Fruit fly (Drosophila melanogaster) whole organism, prepupa: ENCODE data around the gene Delta.
A peak's percentile ranks its signal among the peaks of the same experiment; 100 is the strongest.

ENCODE experiments used
- Blimp-1 ChIP-seq: fragments of 200-800 bp; sonication (Bioruptor generic); optimal IDR thresholded peaks from 3 replicates; lab custom pipeline; 2017; ENCODE audit warnings: missing biosample characterization, missing genetic modification characterization, mild to moderate bottlenecking, moderate library complexity, missing genetic modification reagents
- CG10669 ChIP-seq: fragments of 200-800 bp; sonication (Bioruptor generic); optimal IDR thresholded peaks from 3 replicates; lab custom pipeline; 2018; ENCODE audit warnings: missing biosample characterization, mild to moderate bottlenecking, missing genetic modification characterization, moderate library complexity
- CG11762 ChIP-seq: fragments of 200-800 bp; sonication (Bioruptor generic); optimal IDR thresholded peaks from 3 replicates; lab custom pipeline; 2016; ENCODE audit warnings: missing biosample characterization, missing genetic modification characterization; ENCODE audit not compliant: insufficient read depth
- CG15336 ChIP-seq: fragments of 200-800 bp; sonication (Bioruptor generic); IDR thresholded peaks from 2 replicates; pipeline ENCODE4 v1.3.6; 2022; ENCODE audit warnings: missing biosample characterization, missing genetic modification characterization
- CG1621 ChIP-seq: fragments of 200-800 bp; sonication (Bioruptor generic); optimal IDR thresholded peaks from 3 replicates; lab custom pipeline; 2018; ENCODE audit warnings: missing biosample characterization, mild to moderate bottlenecking, missing genetic modification characterization
- CG16779 ChIP-seq: fragments of 200-800 bp; sonication (Bioruptor generic); optimal IDR thresholded peaks from 3 replicates; lab custom pipeline; 2017; ENCODE audit warnings: missing biosample characterization, mild to moderate bottlenecking, missing genetic modification characterization
- CG3032 ChIP-seq: fragments of 200-800 bp; optimal IDR thresholded peaks from 2 replicates; lab custom pipeline; 2019; ENCODE audit warnings: missing biosample characterization, mild to moderate bottlenecking, missing genetic modification characterization, moderate library complexity
- CG32006 ChIP-seq: fragments of 200-800 bp; sonication (Bioruptor generic); optimal IDR thresholded peaks from 3 replicates; lab custom pipeline; 2017; ENCODE audit warnings: missing biosample characterization, mild to moderate bottlenecking, missing genetic modification characterization
- CG6276 ChIP-seq: fragments of 200-800 bp; sonication (Bioruptor generic); optimal IDR thresholded peaks from 2 replicates; lab custom pipeline; 2017; ENCODE audit warnings: missing biosample characterization, mild to moderate bottlenecking, missing genetic modification characterization
- CG6792 ChIP-seq: fragments of 200-800 bp; sonication (Bioruptor generic); optimal IDR thresholded peaks from 3 replicates; lab custom pipeline; 2016; ENCODE audit warnings: missing biosample characterization, missing genetic modification characterization
- CG6808 ChIP-seq: fragments of 200-800 bp; sonication (Bioruptor generic); optimal IDR thresholded peaks from 3 replicates; lab custom pipeline; 2017; ENCODE audit warnings: missing biosample characterization, missing genetic modification characterization, mild to moderate bottlenecking, moderate library complexity, missing genetic modification reagents
- CG6854 ChIP-seq: fragments of 200-800 bp; sonication (Bioruptor generic); optimal IDR thresholded peaks from 2 replicates; lab custom pipeline; 2017; ENCODE audit warnings: missing biosample characterization, mild to moderate bottlenecking, missing genetic modification characterization
- CG8119 ChIP-seq: fragments of 200-800 bp; sonication (Bioruptor generic); IDR thresholded peaks from 3 replicates; pipeline ENCODE4 v1.3.6; 2022; ENCODE audit warnings: missing biosample characterization, missing genetic modification characterization
- CG8319 ChIP-seq: fragments of 200-800 bp; sonication (Bioruptor generic); optimal IDR thresholded peaks from 3 replicates; lab custom pipeline; 2016; ENCODE audit warnings: missing biosample characterization, missing genetic modification characterization
- CG8632 ChIP-seq: fragments of 200-800 bp; sonication (Bioruptor generic); optimal IDR thresholded peaks from 3 replicates; lab custom pipeline; 2016; ENCODE audit warnings: missing biosample characterization, missing genetic modification characterization
- CG9139 ChIP-seq: fragments of 200-800 bp; sonication (Bioruptor generic); optimal IDR thresholded peaks from 3 replicates; lab custom pipeline; 2017; ENCODE audit warnings: missing biosample characterization, mild to moderate bottlenecking, missing genetic modification characterization
- Eip75B ChIP-seq: fragments of 200-800 bp; sonication (Bioruptor generic); optimal IDR thresholded peaks from 3 replicates; lab custom pipeline; 2016; ENCODE audit warnings: missing biosample characterization, missing genetic modification characterization
- Ets21C ChIP-seq: fragments of 200-800 bp; sonication (Bioruptor generic); optimal IDR thresholded peaks from 3 replicates; lab custom pipeline; 2016; ENCODE audit warnings: missing biosample characterization, missing genetic modification characterization
- Ets96B ChIP-seq: fragments of 200-800 bp; optimal IDR thresholded peaks from 2 replicates; lab custom pipeline; 2019; ENCODE audit warnings: missing biosample characterization, mild to moderate bottlenecking, missing genetic modification characterization, moderate library complexity
- Hr39 ChIP-seq: fragments of 200-800 bp; sonication (Bioruptor generic); optimal IDR thresholded peaks from 2 replicates; lab custom pipeline; 2016; ENCODE audit warnings: missing biosample characterization, missing genetic modification characterization
- Hr4 ChIP-seq: fragments of 200-800 bp; sonication (Bioruptor generic); optimal IDR thresholded peaks from 3 replicates; lab custom pipeline; 2016; ENCODE audit warnings: missing biosample characterization, missing genetic modification characterization
- Met ChIP-seq: fragments of 200-800 bp; sonication (Bioruptor generic); optimal IDR thresholded peaks from 3 replicates; lab custom pipeline; 2016; ENCODE audit warnings: missing biosample characterization, missing genetic modification characterization
- OdsH ChIP-seq: fragments of 200-800 bp; sonication (Bioruptor generic); optimal IDR thresholded peaks from 3 replicates; lab custom pipeline; 2016; ENCODE audit warnings: missing biosample characterization, missing genetic modification characterization
- Sox102F ChIP-seq: fragments of 200-800 bp; sonication (Bioruptor generic); optimal IDR thresholded peaks from 2 replicates; lab custom pipeline; 2016; ENCODE audit warnings: missing biosample characterization, mild to moderate bottlenecking, missing genetic modification characterization
- Sox15 ChIP-seq: fragments of 200-800 bp; sonication (Bioruptor generic); optimal IDR thresholded peaks from 3 replicates; lab custom pipeline; 2016; ENCODE audit warnings: missing biosample characterization, missing genetic modification characterization
- achi ChIP-seq: fragments of 200-800 bp; sonication (Bioruptor generic); optimal IDR thresholded peaks from 3 replicates; lab custom pipeline; 2016; ENCODE audit warnings: missing biosample characterization, missing genetic modification characterization
- dac ChIP-seq: fragments of 200-800 bp; sonication (Bioruptor generic); optimal IDR thresholded peaks from 2 replicates; lab custom pipeline; 2017; ENCODE audit warnings: missing biosample characterization, mild to moderate bottlenecking, missing genetic modification characterization
- dsx ChIP-seq: fragments of 200-800 bp; optimal IDR thresholded peaks from 3 replicates; lab custom pipeline; 2019; ENCODE audit warnings: missing biosample characterization, mild to moderate bottlenecking, missing genetic modification characterization, moderate library complexity; ENCODE audit not compliant: poor library complexity, severe bottlenecking
- eg ChIP-seq: fragments of 200-800 bp; sonication (Bioruptor generic); IDR thresholded peaks from 3 replicates; pipeline ENCODE4 v1.3.6; 2022; ENCODE audit warnings: missing biosample characterization, missing genetic modification characterization
- fd85E ChIP-seq: fragments of 200-800 bp; sonication (Bioruptor generic); optimal IDR thresholded peaks from 3 replicates; lab custom pipeline; 2016; ENCODE audit warnings: missing biosample characterization, missing genetic modification characterization
- fkh ChIP-seq: fragments of 200-800 bp; sonication (Bioruptor generic); optimal IDR thresholded peaks from 3 replicates; lab custom pipeline; 2017; ENCODE audit warnings: missing biosample characterization, mild to moderate bottlenecking, missing genetic modification characterization, moderate library complexity
- lz ChIP-seq: fragments of 200-800 bp; sonication (Bioruptor generic); optimal IDR thresholded peaks from 3 replicates; lab custom pipeline; 2016; ENCODE audit warnings: missing biosample characterization, missing genetic modification characterization
- pdm3 ChIP-seq: fragments of 200-800 bp; sonication (Bioruptor generic); optimal IDR thresholded peaks from 3 replicates; lab custom pipeline; 2016; ENCODE audit warnings: missing biosample characterization, missing genetic modification characterization
- salr ChIP-seq, 2 experiments: fragments of 200-800 bp; sonication (Bioruptor generic); optimal IDR thresholded peaks; 3 replicates each; lab custom pipeline; 2016 to 2018; ENCODE audit warnings: missing biosample characterization in 2 of 2, missing genetic modification characterization in 2 of 2, mild to moderate bottlenecking in 1 of 2
- spab ChIP-seq: fragments of 200-800 bp; sonication (Bioruptor generic); optimal IDR thresholded peaks from 2 replicates; lab custom pipeline; 2017; ENCODE audit warnings: missing biosample characterization, mild to moderate bottlenecking, missing genetic modification characterization, missing genetic modification reagents
- svp ChIP-seq: fragments of 200-800 bp; sonication (Bioruptor generic); peaks from one replicate; lab custom pipeline; 2016; ENCODE audit warnings: missing biosample characterization, missing genetic modification characterization
- topi ChIP-seq: fragments of 200-800 bp; sonication (Bioruptor generic); optimal IDR thresholded peaks from 3 replicates; lab custom pipeline; 2016; ENCODE audit warnings: missing biosample characterization, missing genetic modification characterization
- vri ChIP-seq: fragments of 200-800 bp; sonication (Bioruptor generic); optimal IDR thresholded peaks from 3 replicates; lab custom pipeline; 2016; ENCODE audit warnings: missing biosample characterization, mild to moderate bottlenecking, missing genetic modification characterization

Delta gene

DNA sequence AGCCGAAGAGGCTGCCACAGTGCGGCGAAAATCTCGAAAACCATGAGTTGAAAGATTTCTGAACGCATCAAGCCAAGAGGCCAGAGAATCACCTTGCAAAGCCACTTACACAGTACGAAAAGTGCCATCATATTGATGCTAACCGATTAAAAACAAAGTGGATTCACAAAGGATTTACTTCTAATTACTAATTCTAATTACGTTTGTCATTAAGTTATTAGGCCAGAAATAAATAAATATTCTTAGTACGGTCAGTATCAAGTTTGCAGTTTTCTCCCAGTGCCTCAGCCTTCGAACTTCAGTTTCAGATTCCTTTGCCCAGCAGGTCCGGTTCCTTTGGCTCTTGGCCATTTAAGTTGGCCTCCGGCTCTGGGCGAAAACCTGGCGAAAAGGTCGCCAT, 11.7 kb downstream of the Delta start (continued):
- no peak for TF ChIP-seq CG6854 (GFP tag; lab: Kevin White, UChicago)
- TF ChIP-seq CG6792 (GFP tag; lab: Kevin White, UChicago): peak; percentile 89
- TF ChIP-seq CG32006 (GFP tag; lab: Kevin White, UChicago): peak; percentile 60
- TF ChIP-seq lz (GFP tag; lab: Kevin White, UChicago): peak; percentile 87
- TF ChIP-seq CG6808: peak; percentile 78
- TF ChIP-seq Blimp-1 (GFP tag; lab: Kevin White, UChicago): peak; percentile 28
- peak; percentile 28 for TF ChIP-seq CG16779 (tag; lab: Kevin White, UChicago)
- peak; percentile 95 for TF ChIP-seq svp (GFP tag; lab: Kevin White, UChicago)
- TF ChIP-seq Ets96B (tag; lab: Kevin White, UChicago): peak; percentile 90
- peak; percentile 89 for TF ChIP-seq Sox102F (GFP tag; lab: Kevin White, UChicago)
- TF ChIP-seq Eip75B (GFP tag; lab: Kevin White, UChicago): peak; percentile 79
- peak; percentile 89 for TF ChIP-seq vri (GFP tag; lab: Kevin White, UChicago)
- TF ChIP-seq achi (GFP tag; lab: Kevin White, UChicago): peak; percentile 87
- TF ChIP-seq CG8632 (GFP tag; lab: Kevin White, UChicago): peak; percentile 87
- peak; percentile 81 for TF ChIP-seq dsx (GFP tag; lab: Kevin White, UChicago)
- TF ChIP-seq CG8319 (GFP tag; lab: Kevin White, UChicago): peak; percentile 67
- peak; percentile 91 for TF ChIP-seq Met (GFP tag; lab: Kevin White, UChicago)
- TF ChIP-seq Sox15 (GFP tag; lab: Kevin White, UChicago): peak; percentile 72
- TF ChIP-seq CG10669 (GFP tag; lab: Kevin White, UChicago): peak; percentile 84
- TF ChIP-seq CG6276: no peak
- TF ChIP-seq OdsH (GFP tag; lab: Kevin White, UChicago): peak; percentile 89
- TF ChIP-seq CG15336 (GFP tag; lab: Robert Waterston, UW): peak; percentile 44; the same call in 1 of the 2 replicates
- peak; percentile 82 for TF ChIP-seq CG11762 (GFP tag; lab: Kevin White, UChicago)
- TF ChIP-seq fkh (GFP tag; lab: Kevin White, UChicago): no peak
- TF ChIP-seq fd85E (GFP tag; lab: Kevin White, UChicago): peak; percentile 33
- peak; percentile 50 for TF ChIP-seq Hr4 (GFP tag; lab: Kevin White, UChicago)
- no peak for TF ChIP-seq dac
- peak; percentile 87 for TF ChIP-seq topi
- peak; percentile 65 for TF ChIP-seq CG9139 (GFP tag; lab: Kevin White, UChicago)
- peak; percentile 85 for TF ChIP-seq pdm3 (GFP tag; lab: Kevin White, UChicago)
- peak; percentile 82 for TF ChIP-seq CG3032
- TF ChIP-seq salr (GFP tag; optimal IDR thresholded peaks at IDR 0.05; lab: Kevin White, UChicago): peak; percentile 52 to 82
- TF ChIP-seq Ets21C (GFP tag; lab: Kevin White, UChicago): peak; percentile 75
- peak; percentile 82 for TF ChIP-seq spab (GFP tag; lab: Kevin White, UChicago)
- peak; percentile 89 for TF ChIP-seq Hr39 (GFP tag; lab: Kevin White, UChicago)
- TF ChIP-seq CG1621 (tag; lab: Kevin White, UChicago): peak; percentile 84

DNA sequence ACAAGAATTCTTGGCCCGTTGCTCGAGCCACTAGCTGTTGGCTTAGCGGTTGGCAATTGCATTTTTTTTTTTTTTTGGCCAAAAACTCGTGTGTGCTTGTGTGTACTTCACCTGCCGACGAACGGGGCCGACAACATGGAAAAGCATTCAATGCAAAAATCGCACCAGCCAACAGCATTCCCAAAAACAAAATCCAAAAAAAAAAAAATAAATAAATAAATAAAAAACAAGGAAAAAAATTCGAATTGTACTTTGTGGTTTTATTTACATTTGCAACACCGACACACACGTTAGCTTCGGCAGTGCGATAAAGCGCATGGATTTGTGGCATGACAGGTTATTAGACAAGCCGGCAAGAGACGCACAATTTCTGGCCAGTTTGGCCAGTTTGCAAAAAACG, 12.8 kb downstream of the Delta start:
- peak; percentile 58 for TF ChIP-seq CG15336 (GFP tag; lab: Robert Waterston, UW)
- TF ChIP-seq dac: no peak
- TF ChIP-seq salr (GFP tag; optimal IDR thresholded peaks at IDR 0.05; lab: Kevin White, UChicago): no peak
- peak; percentile 69 for TF ChIP-seq CG8119 (GFP tag; lab: Robert Waterston, UW)
- TF ChIP-seq dsx (GFP tag; lab: Kevin White, UChicago): no peak
- TF ChIP-seq CG6276: peak; percentile 45
- peak; percentile 73; the same call in 1 of the 3 replicates for TF ChIP-seq eg (GFP tag; lab: Robert Waterston, UW)
